Worm (Caenorhabditis elegans) whole organism, L4 larva: ENCODE measurements around the gene F18E3.13.

ENCODE experiments used
- D1046.2 ChIP-seq: fragments of 200-800 bp; sonication (Bioruptor generic); IDR thresholded peaks from 2 replicates; pipeline ENCODE4 v1.3.6; 2022; ENCODE audit warnings: missing genetic modification characterization, missing compliant biosample characterization
- F26F4.8 ChIP-seq: fragments of 200-800 bp; sonication (Bioruptor generic); conservative IDR thresholded peaks from 2 replicates; pipeline ENCODE4 v1.3.6; 2022; ENCODE audit warnings: missing genetic modification characterization, missing compliant biosample characterization
- T20F7.1 ChIP-seq: fragments of 200-800 bp; sonication (Bioruptor generic); optimal IDR thresholded peaks from 2 replicates; lab custom pipeline; 2018; ENCODE audit warnings: mild to moderate bottlenecking, missing genetic modification characterization, missing compliant biosample characterization
- T26A8.4 ChIP-seq: fragments of 200-800 bp; sonication (Bioruptor generic); IDR thresholded peaks from 2 replicates; pipeline ENCODE4 v1.3.6; 2022; ENCODE audit warnings: missing genetic modification characterization, missing compliant biosample characterization
- Y5F2A.4 ChIP-seq: fragments of 200-800 bp; sonication (Bioruptor generic); optimal IDR thresholded peaks from 2 replicates; lab custom pipeline; 2018; ENCODE audit warnings: mild to moderate bottlenecking, missing genetic modification characterization, missing compliant biosample characterization
- ZK546.5 ChIP-seq, 2 experiments: sonication (generic microtip); optimal IDR thresholded peaks; 2 replicates each; lab custom pipeline; 2017; ENCODE audit warnings: missing biosample characterization in 2 of 2, missing genetic modification characterization in 2 of 2
- ama-1 ChIP-seq: fragments of 150-350 bp; optimal IDR thresholded peaks from 2 replicates; lab custom pipeline; 2014; ENCODE audit warnings: inconsistent platforms, mixed read lengths
- ceh-20 ChIP-seq: fragments of 200-800 bp; sonication (Bioruptor generic); IDR thresholded peaks from 2 replicates; pipeline ENCODE4 v1.3.6; 2022; ENCODE audit warnings: missing genetic modification reagents, missing genetic modification characterization, missing compliant biosample characterization
- ceh-62 ChIP-seq: sonication (generic microtip); optimal IDR thresholded peaks from 2 replicates; lab custom pipeline; 2017; ENCODE audit warnings: missing biosample characterization, missing genetic modification characterization
- ceh-82 ChIP-seq: sonication (generic microtip); optimal IDR thresholded peaks from 2 replicates; lab custom pipeline; 2017; ENCODE audit warnings: missing biosample characterization, missing genetic modification characterization
- cey-2 ChIP-seq: sonication (generic microtip); optimal IDR thresholded peaks from 3 replicates; lab custom pipeline; 2017; ENCODE audit warnings: missing genetic modification characterization, mild to moderate bottlenecking, missing compliant biosample characterization, antibody characterized with exemption, borderline replicate concordance; ENCODE audit not compliant: insufficient read depth
- daf-16 ChIP-seq, 3 experiments: sonication (generic microtip); optimal IDR thresholded peaks; 2 replicates each; lab custom pipeline; 2016 to 2017; ENCODE audit warnings: missing genetic modification characterization in 3 of 3, missing genetic modification reagents in 3 of 3, mild to moderate bottlenecking in 2 of 3, missing compliant biosample characterization in 2 of 3, missing biosample characterization in 1 of 3, moderate library complexity in 1 of 3
- daf-19 ChIP-seq: fragments of 200-800 bp; sonication (Bioruptor generic); conservative IDR thresholded peaks from 2 replicates; pipeline ENCODE4 v1.3.6; 2022; ENCODE audit warnings: missing genetic modification characterization, missing compliant biosample characterization
- daf-8 ChIP-seq: fragments of 200-800 bp; sonication (Bioruptor generic); IDR thresholded peaks from 2 replicates; pipeline ENCODE4 v1.3.6; 2022; ENCODE audit warnings: missing genetic modification characterization, missing compliant biosample characterization
- dmd-8 ChIP-seq: fragments of 200-800 bp; sonication (Bioruptor generic); IDR thresholded peaks from 2 replicates; pipeline ENCODE4 v1.3.6; 2022; ENCODE audit warnings: missing genetic modification characterization, missing compliant biosample characterization
- dmd-9 ChIP-seq: fragments of 200-800 bp; sonication (Bioruptor generic); IDR thresholded peaks from 2 replicates; pipeline ENCODE4 v1.3.6; 2022; ENCODE audit warnings: missing genetic modification reagents, missing genetic modification characterization, missing compliant biosample characterization
- dve-1 ChIP-seq: sonication (generic microtip); optimal IDR thresholded peaks from 2 replicates; lab custom pipeline; 2017; ENCODE audit warnings: antibody characterized with exemption, mild to moderate bottlenecking, missing genetic modification characterization, missing compliant biosample characterization; ENCODE audit not compliant: insufficient read depth
- egl-43 ChIP-seq: fragments of 200-800 bp; sonication (Bioruptor generic); IDR thresholded peaks from 2 replicates; pipeline ENCODE4 v1.3.6; 2022; ENCODE audit warnings: missing genetic modification reagents, missing genetic modification characterization, missing compliant biosample characterization
- hlh-11 ChIP-seq: fragments of 200-800 bp; sonication (Bioruptor generic); optimal IDR thresholded peaks from 2 replicates; lab custom pipeline; 2018; ENCODE audit warnings: mild to moderate bottlenecking, missing genetic modification characterization, missing compliant biosample characterization
- hmg-1.1 ChIP-seq: fragments of 200-800 bp; sonication (Bioruptor generic); IDR thresholded peaks from 2 replicates; pipeline ENCODE4 v1.3.6; 2022; ENCODE audit warnings: missing genetic modification reagents, missing genetic modification characterization, missing compliant biosample characterization
- jun-1 ChIP-seq: fragments of 150-350 bp; optimal IDR thresholded peaks from 2 replicates; lab custom pipeline; 2014; ENCODE audit warnings: missing biosample characterization, missing genetic modification reagents, missing genetic modification characterization
- lim-7 ChIP-seq: fragments of 200-800 bp; sonication (Bioruptor generic); IDR thresholded peaks from 2 replicates; pipeline ENCODE4 v1.3.6; 2022; ENCODE audit warnings: missing genetic modification characterization, missing compliant biosample characterization
- lin-1 ChIP-seq: fragments of 200-800 bp; sonication (Bioruptor generic); IDR thresholded peaks from 2 replicates; pipeline ENCODE4 v1.3.6; 2022; ENCODE audit warnings: missing genetic modification reagents, missing genetic modification characterization, missing compliant biosample characterization
- lin-13 ChIP-seq: fragments of 150-350 bp; optimal IDR thresholded peaks from 2 replicates; lab custom pipeline; 2014; ENCODE audit warnings: missing biosample characterization, missing genetic modification reagents, missing genetic modification characterization
- lin-15B ChIP-seq: fragments of 150-350 bp; sonication (generic microtip); optimal IDR thresholded peaks from 3 replicates; lab custom pipeline; 2014; ENCODE audit warnings: missing biosample characterization, missing genetic modification characterization
- lin-38 ChIP-seq: fragments of 200-800 bp; sonication (Bioruptor generic); IDR thresholded peaks from 2 replicates; pipeline ENCODE4 v1.3.6; 2022; ENCODE audit warnings: missing genetic modification reagents, missing genetic modification characterization, missing compliant biosample characterization
- lin-39 ChIP-seq: fragments of 150-350 bp; optimal IDR thresholded peaks from 2 replicates; lab custom pipeline; 2014; ENCODE audit warnings: missing biosample characterization, missing genetic modification reagents, missing genetic modification characterization
- madf-5 ChIP-seq, 2 experiments: fragments of 200-800 bp; sonication (Bioruptor generic); IDR thresholded peaks; 2 replicates each; pipeline ENCODE4 v1.3.6; 2022; ENCODE audit warnings: missing compliant biosample characterization in 2 of 2, missing genetic modification characterization in 2 of 2
- mes-2 ChIP-seq: sonication (generic microtip); optimal IDR thresholded peaks from 2 replicates; lab custom pipeline; 2016; ENCODE audit warnings: missing genotype, mild to moderate bottlenecking, missing genetic modification characterization, missing compliant biosample characterization; ENCODE audit not compliant: poor library complexity, severe bottlenecking
- nhr-10 ChIP-seq: fragments of 150-350 bp; optimal IDR thresholded peaks from 2 replicates; lab custom pipeline; 2014; ENCODE audit warnings: missing biosample characterization, missing genetic modification characterization
- nhr-102 ChIP-seq: sonication (generic microtip); optimal IDR thresholded peaks from 2 replicates; lab custom pipeline; 2016; ENCODE audit warnings: mild to moderate bottlenecking, missing genetic modification characterization, moderate library complexity, missing compliant biosample characterization
- nhr-11 ChIP-seq: fragments of 150-350 bp; optimal IDR thresholded peaks from 2 replicates; lab custom pipeline; 2014; ENCODE audit warnings: missing biosample characterization, missing genetic modification characterization
- nhr-28 ChIP-seq: fragments of 150-350 bp; optimal IDR thresholded peaks from 2 replicates; lab custom pipeline; 2014; ENCODE audit warnings: missing biosample characterization, missing genetic modification characterization
- nhr-41 ChIP-seq: fragments of 200-800 bp; sonication (Bioruptor generic); IDR thresholded peaks from 2 replicates; pipeline ENCODE4 v1.3.6; 2022; ENCODE audit warnings: missing genetic modification reagents, missing genetic modification characterization, missing compliant biosample characterization
- nhr-42 ChIP-seq: fragments of 200-800 bp; sonication (Bioruptor generic); IDR thresholded peaks from 2 replicates; pipeline ENCODE4 v1.3.6; 2022; ENCODE audit warnings: missing genetic modification characterization, missing compliant biosample characterization
- nhr-6 ChIP-seq: fragments of 150-350 bp; optimal IDR thresholded peaks from 2 replicates; lab custom pipeline; 2014; ENCODE audit warnings: missing biosample characterization, missing genetic modification characterization
- rbr-2 ChIP-seq: sonication (generic microtip); optimal IDR thresholded peaks from 2 replicates; lab custom pipeline; 2016; ENCODE audit warnings: missing genotype, missing genetic modification characterization, missing compliant biosample characterization
- skn-1 ChIP-seq: fragments of 150-350 bp; optimal IDR thresholded peaks from 2 replicates; lab custom pipeline; 2014; ENCODE audit warnings: missing biosample characterization, missing genetic modification characterization
- snpc-1.2 ChIP-seq: fragments of 200-800 bp; sonication (Bioruptor generic); IDR thresholded peaks from 2 replicates; pipeline ENCODE4 v1.3.6; 2022; ENCODE audit warnings: missing genetic modification reagents, missing genetic modification characterization, missing compliant biosample characterization
- snpc-4 ChIP-seq: fragments of 150-350 bp; optimal IDR thresholded peaks from 2 replicates; lab custom pipeline; 2014; ENCODE audit warnings: missing biosample characterization, missing genetic modification characterization
- spr-3 ChIP-seq: fragments of 200-800 bp; sonication (Bioruptor generic); optimal IDR thresholded peaks from 2 replicates; lab custom pipeline; 2018; ENCODE audit warnings: mild to moderate bottlenecking, missing genetic modification characterization, missing compliant biosample characterization
- unc-62 ChIP-seq, 3 experiments: fragments of 150-350 bp in 1 of 3; sonication (generic microtip); optimal IDR thresholded peaks in 2 of 3; peaks in 1 of 3; 1 replicate in 1 of 3; 2 replicates in 2 of 3; lab custom pipeline; 2014 to 2017; ENCODE audit warnings: missing biosample characterization in 3 of 3, missing genetic modification characterization in 3 of 3, missing genetic modification reagents in 3 of 3, missing genotype in 1 of 3
- zag-1 ChIP-seq: fragments of 150-350 bp; optimal IDR thresholded peaks from 2 replicates; lab custom pipeline; 2014; ENCODE audit warnings: missing biosample characterization, missing genetic modification characterization
- zfp-3 ChIP-seq: fragments of 200-800 bp; sonication (Bioruptor generic); conservative IDR thresholded peaks from 2 replicates; pipeline ENCODE4 v1.3.6; 2022; ENCODE audit warnings: missing genetic modification reagents, missing genetic modification characterization, missing compliant biosample characterization
- ztf-11 ChIP-seq: fragments of 150-350 bp; optimal IDR thresholded peaks from 2 replicates; lab custom pipeline; 2014; ENCODE audit warnings: missing biosample characterization, missing genetic modification characterization

The F18E3.13 gene

DNA sequence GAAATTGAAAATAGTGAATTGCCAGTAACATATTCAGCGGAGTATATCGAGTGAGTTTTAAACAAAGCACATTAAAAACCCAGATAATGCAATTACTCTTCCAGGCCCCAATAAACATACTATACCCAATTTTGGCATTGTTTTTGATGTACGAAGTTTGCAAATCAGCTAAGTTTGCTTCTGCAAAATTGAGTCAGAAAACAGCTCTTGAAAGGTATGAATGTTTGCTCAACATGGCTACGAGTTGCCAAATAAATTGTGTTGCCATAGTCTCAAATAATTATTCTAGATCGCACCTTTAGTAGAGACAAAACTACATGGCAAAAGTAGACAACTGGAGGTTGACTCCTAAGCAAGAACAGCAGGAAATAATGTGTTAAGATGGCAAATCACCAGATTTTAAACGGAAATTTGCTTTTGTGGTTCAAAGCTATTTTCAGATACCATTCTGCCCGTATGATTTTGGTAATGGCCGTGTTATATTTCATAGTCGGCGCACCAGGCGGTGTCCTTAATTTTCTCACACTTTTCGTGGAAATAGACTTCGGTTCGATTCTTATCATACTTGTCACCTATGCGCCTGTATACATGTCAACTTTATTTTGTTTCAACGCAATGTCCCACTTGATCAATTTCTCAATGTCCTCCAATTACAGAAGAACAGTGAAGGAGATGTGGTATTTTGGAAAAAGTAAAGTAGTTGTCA, 16.6 kb downstream of the F18E3.13 start (continued):
- TF ChIP-seq ceh-20 (GFP tag; lab: Robert Waterston, UW): no peak
- peak; percentile 47 for TF ChIP-seq lin-38 (GFP tag; lab: Robert Waterston, UW)
- TF ChIP-seq unc-62 (GFP tag; optimal IDR thresholded peaks at IDR 0.05 in 1 of 2; lab: Kevin White, UChicago): peak in 1 of 2 experiments; percentile 74
- TF ChIP-seq unc-62 (tag; optimal IDR thresholded peaks at IDR 0.05; lab: Kevin White, UChicago): no peak
- peak; percentile 29 for TF ChIP-seq mes-2 (tag; lab: Kevin White, UChicago)
- no peak for TF ChIP-seq dmd-8 (GFP tag; lab: Robert Waterston, UW)
- TF ChIP-seq nhr-10: no peak
- no peak for TF ChIP-seq snpc-4
- peak in 1 of 2 experiments; percentile 27 for TF ChIP-seq daf-16 (GFP tag; optimal IDR thresholded peaks at IDR 0.05; lab: Kevin White, UChicago)
- peak; percentile 37 for TF ChIP-seq daf-16 (tag; optimal IDR thresholded peaks at IDR 0.05; lab: Kevin White, UChicago)
- TF ChIP-seq rbr-2 (tag; lab: Kevin White, UChicago): no peak
- TF ChIP-seq lin-15B (tag; lab: Kevin White, UChicago): no peak
- no peak for TF ChIP-seq lin-39 (tag; lab: Kevin White, UChicago)
- TF ChIP-seq hmg-1.1 (GFP tag; lab: Robert Waterston, UW): no peak
- TF ChIP-seq nhr-42 (GFP tag; lab: Robert Waterston, UW): no peak
- 0 out of 2 replicates have a peak, but pooled peaks have one; percentile 42 for TF ChIP-seq lim-7 (GFP tag; lab: Robert Waterston, UW)
- peak; percentile 58; the same call in 1 of the 2 replicates for TF ChIP-seq lin-1 (GFP tag; lab: Robert Waterston, UW)
- TF ChIP-seq ceh-82 (tag; lab: Kevin White, UChicago): no peak
- TF ChIP-seq ztf-11 (tag; lab: Kevin White, UChicago): no peak
- no peak for TF ChIP-seq ceh-62 (tag; lab: Kevin White, UChicago)
- peak; percentile 69 for TF ChIP-seq dve-1 (tag; lab: Kevin White, UChicago)
- no peak for TF ChIP-seq skn-1 (tag; lab: Kevin White, UChicago)
- peak; percentile 14; the same call in 1 of the 2 replicates for TF ChIP-seq egl-43 (GFP tag; lab: Robert Waterston, UW)
- no peak for TF ChIP-seq zag-1 (tag; lab: Kevin White, UChicago)
- peak; percentile 29 for TF ChIP-seq Y5F2A.4
- TF ChIP-seq dmd-9 (GFP tag; lab: Robert Waterston, UW): no peak

DNA sequence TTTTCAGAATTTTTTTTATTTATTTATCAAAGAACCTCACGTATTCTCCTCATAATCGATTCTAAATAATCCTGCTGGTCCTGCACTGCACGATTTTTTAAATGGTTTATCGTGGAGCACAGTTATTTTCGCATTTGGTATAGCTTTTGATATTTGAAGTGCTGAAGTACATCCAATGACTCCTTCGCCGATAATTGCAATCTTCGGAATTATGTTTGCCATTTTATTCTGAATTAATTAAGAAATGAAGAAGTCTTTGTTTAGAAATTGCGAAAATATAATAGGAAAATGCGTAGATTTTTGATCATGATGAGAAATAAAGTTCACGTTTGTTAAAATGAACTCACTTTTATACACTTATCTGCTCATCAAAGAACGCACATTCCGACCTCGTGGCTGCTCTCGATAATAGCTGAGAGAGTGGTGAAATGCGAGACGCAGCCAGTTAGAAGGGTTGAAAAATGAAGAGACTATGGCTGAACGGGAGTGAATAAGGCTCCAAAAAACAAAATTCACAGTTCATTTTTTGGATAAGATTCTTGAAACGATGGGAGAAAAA, 18.9 kb downstream of the F18E3.13 start:
- TF ChIP-seq lin-15B (tag; lab: Kevin White, UChicago) (no peak), hmg-1.1 (GFP tag; lab: Robert Waterston, UW) (no peak; the same call in 1 of the 2 replicates), snpc-1.2 (GFP tag; lab: Robert Waterston, UW) (no peak), spr-3 (no peak), ZK546.5 (tag; optimal IDR thresholded peaks at IDR 0.05; lab: Kevin White, UChicago) (no peak), nhr-11 (tag; lab: Kevin White, UChicago) (peak; percentile 32), jun-1 (tag; lab: Kevin White, UChicago) (no peak), nhr-41 (GFP tag; lab: Robert Waterston, UW) (no peak), madf-5 (GFP tag; IDR thresholded peaks at IDR 0.05; lab: Robert Waterston, UW) (no peak), ama-1 (lab: Kevin White, UChicago) (peak; percentile 78), T20F7.1 (no peak), lin-13 (GFP tag; lab: Kevin White, UChicago) (no peak), lin-38 (GFP tag; lab: Robert Waterston, UW) (no peak), daf-19 (no peak), hlh-11 (tag; lab: Kevin White, UChicago) (peak; percentile 79), nhr-28 (tag; lab: Kevin White, UChicago) (peak; percentile 44), snpc-4 (no peak), egl-43 (GFP tag; lab: Robert Waterston, UW) (no peak), zag-1 (tag; lab: Kevin White, UChicago) (no peak), nhr-102 (no peak), nhr-6 (tag; lab: Kevin White, UChicago) (peak; percentile 28), cey-2 (no peak), D1046.2 (GFP tag; lab: Robert Waterston, UW) (no peak), daf-8 (GFP tag; lab: Robert Waterston, UW) (no peak), zfp-3 (0 out of 2 replicates have a peak, but pooled peaks have one; percentile 28), dmd-8 (GFP tag; lab: Robert Waterston, UW) (no peak), lin-1 (GFP tag; lab: Robert Waterston, UW) (no peak), ceh-82 (tag; lab: Kevin White, UChicago) (no peak), T26A8.4 (GFP tag; lab: Robert Waterston, UW) (peak; percentile 11; the same call in 1 of the 2 replicates), F26F4.8 (GFP tag; lab: Robert Waterston, UW) (no peak), ztf-11 (tag; lab: Kevin White, UChicago) (no peak)
